Fruit fly (Drosophila melanogaster): ENCODE results near the gene CG9806.

The CG9806 gene

dm6 chrX:10601479-10601921 lies 25.4 kb downstream of the CG9806 start:
- TF ChIP-seq ab (GFP tag; optimal IDR thresholded peaks at IDR 0.05) (no peak), eve (GFP tag; optimal IDR thresholded peaks at IDR 0.05) (no peak), Gug (GFP tag; IDR thresholded peaks at IDR 0.05) (peak; percentile 82), HLHmδ (GFP tag; optimal IDR thresholded peaks at IDR 0.05) (no peak), CG14667 (GFP tag; IDR thresholded peaks at IDR 0.05) (peak; percentile 45; the same call in 1 of the 2 replicates), sqz (GFP tag; optimal IDR thresholded peaks at IDR 0.05) (peak; percentile 9), CG3838 (GFP tag; optimal IDR thresholded peaks at IDR 0.05) (no peak), tll (GFP tag; optimal IDR thresholded peaks at IDR 0.05) (no peak), cas (GFP tag; IDR thresholded peaks at IDR 0.05) (no peak), CG1233 (GFP tag; optimal IDR thresholded peaks at IDR 0.05) (no peak), H2.0 (GFP tag; IDR thresholded peaks at IDR 0.05) (no peak), Eip74EF (GFP tag; optimal IDR thresholded peaks at IDR 0.05) (no peak), CG10543 (GFP tag; optimal IDR thresholded peaks at IDR 0.05) (no peak), fd96Cb (tag; optimal IDR thresholded peaks at IDR 0.05) (peak; percentile 44), CG12071 (GFP tag; optimal IDR thresholded peaks at IDR 0.05) (no peak), CG7786 (GFP tag; optimal IDR thresholded peaks at IDR 0.05) (no peak), MBD-R2 (GFP tag; IDR thresholded peaks at IDR 0.05) (0 out of 2 replicates have a peak, but pooled peaks have one; percentile 20), CG43689 (GFP tag; IDR thresholded peaks at IDR 0.05) (no peak), CG34422 (GFP tag; IDR thresholded peaks at IDR 0.05) (peak; percentile 55; the same call in 2 of the 3 replicates), ems (GFP tag; optimal IDR thresholded peaks at IDR 0.05) (no peak), ftz-f1 (GFP tag; optimal IDR thresholded peaks at IDR 0.05) (peak; percentile 35), CG3281 (GFP tag; optimal IDR thresholded peaks at IDR 0.05) (peak; percentile 20), CG30431 (GFP tag; optimal IDR thresholded peaks at IDR 0.05) (peak; percentile 7), mirr (GFP tag; optimal IDR thresholded peaks at IDR 0.05) (no peak), ttk (GFP tag; IDR thresholded peaks at IDR 0.05) (peak; percentile 50; the same call in 1 of the 2 replicates), CG12219 (GFP tag; optimal IDR thresholded peaks at IDR 0.05) (no peak), CG10321 (GFP tag; IDR thresholded peaks at IDR 0.05) (no peak), lbe (GFP tag; optimal IDR thresholded peaks at IDR 0.05) (no peak), aop (GFP tag; IDR thresholded peaks at IDR 0.05) (no peak), H15 (GFP tag; IDR thresholded peaks at IDR 0.05) (peak; percentile 38; the same call in 1 of the 3 replicates), CG1647 (GFP tag; optimal IDR thresholded peaks at IDR 0.05) (no peak), HLH54F (GFP tag; optimal IDR thresholded peaks at IDR 0.05) (peak; percentile 1), grau (tag; optimal IDR thresholded peaks at IDR 0.05) (peak; percentile 52), CG18599 (GFP tag; optimal IDR thresholded peaks at IDR 0.05) (no peak), CG32532 (GFP tag; IDR thresholded peaks at IDR 0.05) (peak; percentile 67), CG3163 (GFP tag; optimal IDR thresholded peaks at IDR 0.05) (no peak), Six4 (GFP tag; optimal IDR thresholded peaks at IDR 0.05) (peak; percentile 33), HHEX (GFP tag; optimal IDR thresholded peaks at IDR 0.05) (no peak), Spps (tag; optimal IDR thresholded peaks at IDR 0.05) (no peak), phol (tag; optimal IDR thresholded peaks at IDR 0.05) (peak; percentile 47), Hey (tag; optimal IDR thresholded peaks at IDR 0.05) (no peak), CG4404 (GFP tag; IDR thresholded peaks at IDR 0.05) (peak; percentile 21; the same call in 1 of the 2 replicates), CG6854 (GFP tag; optimal IDR thresholded peaks at IDR 0.05) (no peak), unpg (GFP tag; optimal IDR thresholded peaks at IDR 0.05) (peak; percentile 20), odd (GFP tag; optimal IDR thresholded peaks at IDR 0.05) (no peak), CG12236 (GFP tag; optimal IDR thresholded peaks at IDR 0.05) (no peak), Adf1 (GFP tag; IDR thresholded peaks at IDR 0.05) (no peak), nom (GFP tag; optimal IDR thresholded peaks at IDR 0.05) (no peak), btn (GFP tag; optimal IDR thresholded peaks at IDR 0.05) (no peak), CG8944 (GFP tag; optimal IDR thresholded peaks at IDR 0.05) (peak; percentile 9), CG6813 (GFP tag; optimal IDR thresholded peaks at IDR 0.05) (no peak)
